Worm (Caenorhabditis elegans): ENCODE measurements around the gene F33G12.7.

The F33G12.7 gene

DNA sequence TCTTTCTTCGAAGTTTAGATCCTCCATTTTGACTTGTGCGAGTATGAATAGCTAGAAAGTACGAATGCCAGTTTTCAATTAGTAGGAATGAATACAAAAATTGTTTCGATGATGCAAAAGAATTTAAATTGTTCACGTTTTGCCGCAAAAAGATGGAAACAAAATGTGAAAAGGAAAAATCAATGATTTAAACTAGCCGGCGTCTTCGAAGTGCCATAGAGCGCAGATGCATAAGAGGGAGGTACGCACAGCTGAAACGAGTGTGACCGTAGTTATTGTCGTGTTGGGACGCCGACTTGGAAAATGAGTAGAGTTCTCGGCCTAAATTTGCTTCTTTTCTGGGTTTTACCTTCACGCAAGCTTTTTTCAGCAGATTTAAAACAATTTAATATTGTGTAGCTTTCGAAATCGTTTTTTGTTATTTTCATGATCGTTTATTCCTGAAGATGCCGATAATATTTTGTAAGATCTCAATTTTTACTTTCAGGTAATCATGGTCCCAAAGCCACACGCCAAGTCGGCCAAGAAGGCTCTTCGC is 14.7 kb upstream of the F33G12.7 start, which contains the start of the genes ify-1 and rpl-22 (continued):
- TF ChIP-seq dpff-1 (tag; optimal IDR thresholded peaks at IDR 0.05) (no peak), ceh-27 (GFP tag; optimal IDR thresholded peaks at IDR 0.05) (peak; percentile 92), madf-6 (GFP tag; IDR thresholded peaks at IDR 0.05) (peak; percentile 94), T26A5.8 (tag; optimal IDR thresholded peaks at IDR 0.05) (no peak), K12H6.12 (tag; optimal IDR thresholded peaks at IDR 0.05) (peak; percentile 56), nhr-27 (tag; optimal IDR thresholded peaks at IDR 0.05) (no peak), egrh-3 (GFP tag; IDR thresholded peaks at IDR 0.05) (peak; percentile 77), hlh-12 (tag; optimal IDR thresholded peaks at IDR 0.05) (no peak), ceh-58 (GFP tag; IDR thresholded peaks at IDR 0.05) (no peak), tbx-9 (tag; optimal IDR thresholded peaks at IDR 0.05; ENCODE audit: borderline replicate concordance) (no peak), Y79H2A.3 (GFP tag; conservative IDR thresholded peaks at IDR 0.05) (no peak), B0035.1 (tag; optimal IDR thresholded peaks at IDR 0.05) (no peak), F33H1.4 (GFP tag; IDR thresholded peaks at IDR 0.05) (peak; percentile 96), nhr-90 (tag; optimal IDR thresholded peaks at IDR 0.05) (no peak), B0336.3 (GFP tag; IDR thresholded peaks at IDR 0.05) (peak; percentile 68; the same call in 1 of the 2 replicates), mes-4 (tag; optimal IDR thresholded peaks at IDR 0.05) (no peak), F10E7.11 (tag; optimal IDR thresholded peaks at IDR 0.05) (no peak), F57C9.4 (tag; optimal IDR thresholded peaks at IDR 0.05) (peak; percentile 6), bed-2 (GFP tag; IDR thresholded peaks at IDR 0.05) (no peak), xnd-1 (tag; optimal IDR thresholded peaks at IDR 0.05) (peak; percentile 52), cebp-2 (GFP tag; IDR thresholded peaks at IDR 0.05) (no peak), F49E8.2 (tag; optimal IDR thresholded peaks at IDR 0.05; ENCODE audit: insufficient read depth) (peak; percentile 93), C17E4.6 (GFP tag; IDR thresholded peaks at IDR 0.05) (no peak), lir-1 (GFP tag; conservative IDR thresholded peaks at IDR 0.05) (peak; percentile 39; the same call in 1 of the 2 replicates), hrde-1 (tag; optimal IDR thresholded peaks at IDR 0.05; ENCODE audit: borderline replicate concordance) (peak; percentile 45), nhr-80 (tag; optimal IDR thresholded peaks at IDR 0.05) (peak; percentile 36), snpc-1.3 (tag; optimal IDR thresholded peaks at IDR 0.05; ENCODE audit: insufficient read depth) (peak; percentile 60), F52B5.7 (tag; optimal IDR thresholded peaks at IDR 0.05) (no peak), ceh-91 (GFP tag; IDR thresholded peaks at IDR 0.05) (peak; percentile 89), ZK185.1 (tag; optimal IDR thresholded peaks at IDR 0.05; ENCODE audit: poor library complexity, severe bottlenecking) (peak; percentile 90), rec-8 (tag; optimal IDR thresholded peaks at IDR 0.05) (no peak), attf-3 (GFP tag; conservative IDR thresholded peaks at IDR 0.05) (peak; percentile 65), ztf-18 (tag; optimal IDR thresholded peaks at IDR 0.05) (peak; percentile 63), nfyb-1 (GFP tag; IDR thresholded peaks at IDR 0.05) (peak; percentile 77), Y53G8AR.9 (GFP tag; conservative IDR thresholded peaks at IDR 0.05) (peak; percentile 52; the same call in 1 of the 2 replicates), T07F8.4 (tag; optimal IDR thresholded peaks at IDR 0.05) (no peak), dox-1 (GFP tag; IDR thresholded peaks at IDR 0.05) (peak; percentile 88), tbp1 (GFP tag; optimal IDR thresholded peaks at IDR 0.05) (peak; percentile 73), lin-54 (GFP tag; optimal IDR thresholded peaks at IDR 0.05) (peak; percentile 92), D2030.7 (GFP tag; IDR thresholded peaks at IDR 0.05) (peak; percentile 83), atf-7 (tag; optimal IDR thresholded peaks at IDR 0.05) (no peak), efl-1 (GFP tag; optimal IDR thresholded peaks at IDR 0.05) (peak; percentile 80), mel-28 (tag; optimal IDR thresholded peaks at IDR 0.05; ENCODE audit: borderline replicate concordance) (no peak), Y67H2A.10 (GFP tag; conservative IDR thresholded peaks at IDR 0.05) (no peak), fkh-3 (tag; optimal IDR thresholded peaks at IDR 0.05) (no peak), gei-17 (GFP tag; optimal IDR thresholded peaks at IDR 0.05) (no peak), ztf-3 (GFP tag; optimal IDR thresholded peaks at IDR 0.05) (no peak), pbrm-1 (GFP tag; IDR thresholded peaks at IDR 0.05) (peak; percentile 89)

All from whole organism, young adult.